Worm (Caenorhabditis elegans): ENCODE results near the gene czw-1.

czw-1 gene

ce11 chrIV:7946457-7946856, at the start of gene czw-1:
TSS of gene czw-1 (minus strand) at chrIV:7946825.
- TF ChIP-seq hmg-11 (tag; optimal IDR thresholded peaks at IDR 0.05) (no peak), jun-1 (tag; optimal IDR thresholded peaks at IDR 0.05) (no peak), R02D3.7 (tag; optimal IDR thresholded peaks at IDR 0.05) (no peak), elt-3 (tag; optimal IDR thresholded peaks at IDR 0.05) (no peak), elt-1 (tag; optimal IDR thresholded peaks at IDR 0.05) (no peak), sea-2 (GFP tag; optimal IDR thresholded peaks at IDR 0.05) (no peak), nhr-237 (tag; optimal IDR thresholded peaks at IDR 0.05) (no peak), aly-2 (tag; optimal IDR thresholded peaks at IDR 0.05) (no peak), ceh-82 (tag; optimal IDR thresholded peaks at IDR 0.05) (no peak), unc-62 (GFP tag; optimal IDR thresholded peaks at IDR 0.05) (no peak), pqm-1 (tag; optimal IDR thresholded peaks at IDR 0.05) (no peak), eor-1 (tag; optimal IDR thresholded peaks at IDR 0.05) (no peak), ceh-16 (tag; optimal IDR thresholded peaks at IDR 0.05) (no peak), egl-27 (tag; optimal IDR thresholded peaks at IDR 0.05) (no peak), nhr-12 (tag; optimal IDR thresholded peaks at IDR 0.05) (no peak), egl-5 (tag; optimal IDR thresholded peaks at IDR 0.05) (no peak), unc-39 (tag; optimal IDR thresholded peaks at IDR 0.05) (no peak), ztf-4 (tag; optimal IDR thresholded peaks at IDR 0.05) (no peak)

ce11 chrIV:7994715-7995114, 48.1 kb upstream of the czw-1 start:
- TF ChIP-seq elt-1 (tag; optimal IDR thresholded peaks at IDR 0.05) (no peak), nhr-67 (tag; optimal IDR thresholded peaks at IDR 0.05) (no peak), mdl-1 (tag; optimal IDR thresholded peaks at IDR 0.05) (no peak), hmg-11 (tag; optimal IDR thresholded peaks at IDR 0.05) (no peak), ceh-16 (tag; optimal IDR thresholded peaks at IDR 0.05) (no peak), unc-39 (tag; optimal IDR thresholded peaks at IDR 0.05) (no peak), nhr-43 (tag; optimal IDR thresholded peaks at IDR 0.05; ENCODE audit: poor library complexity, severe bottlenecking) (no peak), nhr-237 (tag; optimal IDR thresholded peaks at IDR 0.05) (no peak), unc-62 (GFP tag; optimal IDR thresholded peaks at IDR 0.05) (no peak), elt-2 (tag; optimal IDR thresholded peaks at IDR 0.05) (no peak), nhr-25 (tag; optimal IDR thresholded peaks at IDR 0.05) (no peak), pha-4 (tag; optimal IDR thresholded peaks at IDR 0.05) (no peak)

- TF ChIP-seq fkh-2 (tag; optimal IDR thresholded peaks at IDR 0.05), result no peak
Measured at ce11 chrIV:7988385-7988784, 41.8 kb upstream of the czw-1 start, which contains the start of gene col-115. TSS of gene col-115 (plus strand) at chrIV:7988685.

ce11 chrIV:7987083-7987482, 40.5 kb upstream of the czw-1 start, which contains the start of gene mec-17:
TSS of gene mec-17 (minus strand) at chrIV:7987183.
- TF ChIP-seq egl-5 (tag; optimal IDR thresholded peaks at IDR 0.05), result no peak
- TF ChIP-seq nhr-28 (tag; optimal IDR thresholded peaks at IDR 0.05), result no peak
- TF ChIP-seq nhr-43 (tag; optimal IDR thresholded peaks at IDR 0.05; ENCODE audit: poor library complexity, severe bottlenecking), result no peak
- TF ChIP-seq ceh-28 (tag; optimal IDR thresholded peaks at IDR 0.05), result no peak
- TF ChIP-seq sea-2 (GFP tag; optimal IDR thresholded peaks at IDR 0.05), result no peak
- no peak for TF ChIP-seq daf-12 (tag; optimal IDR thresholded peaks at IDR 0.05)
- no peak for TF ChIP-seq ztf-11 (tag; optimal IDR thresholded peaks at IDR 0.05)

- no peak for TF ChIP-seq lsy-12 (tag; optimal IDR thresholded peaks at IDR 0.05)
- TF ChIP-seq elt-3 (tag; optimal IDR thresholded peaks at IDR 0.05), result peak; percentile 79 to 98 (median 92)
- no peak for TF ChIP-seq fos-1 (tag; optimal IDR thresholded peaks at IDR 0.05)
- peak; percentile 40 for TF ChIP-seq elt-2 (tag; optimal IDR thresholded peaks at IDR 0.05)
- no peak for TF ChIP-seq ceh-9 (tag; optimal IDR thresholded peaks at IDR 0.05)
- peak; percentile 64 for TF ChIP-seq nhr-23 (tag; optimal IDR thresholded peaks at IDR 0.05)
- no peak for TF ChIP-seq nhr-237 (tag; optimal IDR thresholded peaks at IDR 0.05)
- peak; percentile 23 for TF ChIP-seq nhr-25 (tag; optimal IDR thresholded peaks at IDR 0.05)
- TF ChIP-seq nfya-1 (tag; optimal IDR thresholded peaks at IDR 0.05; ENCODE audit: insufficient read depth), result no peak
- TF ChIP-seq fkh-2 (tag; optimal IDR thresholded peaks at IDR 0.05), result no peak
- TF ChIP-seq lin-15B (tag; optimal IDR thresholded peaks at IDR 0.05), result no peak
Measured at ce11 chrIV:7985737-7986136, 39.1 kb upstream of the czw-1 start.

Data from whole organism, L3 larva.